Worm (Caenorhabditis elegans) whole organism, midembryonic: ENCODE data around the gene ZC373.3.

Experiments
- flt-1 ChIP-seq: fragments of 200-800 bp; sonication (Bioruptor generic); IDR thresholded peaks from 2 replicates; pipeline ENCODE4 v1.3.6; 2022; ENCODE audit warnings: missing genetic modification characterization, missing compliant biosample characterization
- ref-1 ChIP-seq: fragments of 200-800 bp; sonication (Bioruptor generic); conservative IDR thresholded peaks from 2 replicates; pipeline ENCODE4 v1.3.6; 2022; ENCODE audit warnings: missing genetic modification reagents, missing genetic modification characterization, missing compliant biosample characterization

ce11 chrX:10092864-10093263 lies 32.5 kb downstream of the ZC373.3 start, which contains the start of gene flp-3:
- TF ChIP-seq flt-1 (GFP tag; lab: Robert Waterston, UW) (no peak), ref-1 (no peak)
